Fruit fly (Drosophila melanogaster) whole organism: ENCODE measurements around the gene rdgA.

Source experiments
- EcR ChIP-seq, 2 experiments: fragments of >200 bp; optimal IDR thresholded peaks; 2 replicates each; lab custom pipeline; 2017; ENCODE audit warnings: missing biosample characterization in 2 of 2, missing genetic modification characterization in 2 of 2, missing genetic modification reagents in 2 of 2
- pan ChIP-seq: fragments of >200 bp; optimal IDR thresholded peaks from 2 replicates; lab custom pipeline; 2017

DNA sequence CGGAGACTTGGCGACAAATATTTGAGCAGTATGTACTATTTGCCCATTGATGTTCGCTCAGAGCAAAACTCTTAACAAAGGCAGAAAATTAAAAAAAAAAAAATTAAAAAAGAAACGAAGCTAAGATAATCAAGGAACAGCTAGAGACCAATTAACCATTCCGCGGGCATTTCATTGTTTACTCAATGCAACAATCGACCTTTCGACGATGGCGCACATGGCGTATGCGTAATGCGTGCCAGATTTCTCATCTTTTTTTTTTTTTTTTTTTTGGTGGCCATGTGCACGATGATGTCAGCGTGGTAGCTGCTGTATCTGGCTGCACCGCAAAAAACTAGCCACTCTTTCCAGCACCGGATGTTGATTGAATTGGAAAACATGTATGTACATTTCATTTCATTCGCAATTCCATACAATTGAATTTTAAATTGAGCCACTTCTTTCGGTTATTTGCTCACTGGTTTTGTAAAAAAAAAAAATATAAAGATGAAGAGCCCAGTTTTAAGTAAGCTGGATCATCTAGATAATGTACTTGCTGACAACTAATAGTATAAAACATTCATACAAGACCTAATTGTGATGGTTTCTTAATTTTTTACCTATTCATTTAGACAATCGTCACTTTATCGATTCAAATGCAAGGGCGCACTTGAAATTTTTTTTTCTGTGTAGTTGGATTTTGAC, 168.9 kb downstream of the rdgA start:
- no peak for TF ChIP-seq pan (lab: Kevin White, UChicago)
- TF ChIP-seq EcR (GFP tag; optimal IDR thresholded peaks at IDR 0.05; lab: Kevin White, UChicago) = no peak
